Fruit fly (Drosophila melanogaster): ENCODE measurements around the gene Nup58.

DNA sequence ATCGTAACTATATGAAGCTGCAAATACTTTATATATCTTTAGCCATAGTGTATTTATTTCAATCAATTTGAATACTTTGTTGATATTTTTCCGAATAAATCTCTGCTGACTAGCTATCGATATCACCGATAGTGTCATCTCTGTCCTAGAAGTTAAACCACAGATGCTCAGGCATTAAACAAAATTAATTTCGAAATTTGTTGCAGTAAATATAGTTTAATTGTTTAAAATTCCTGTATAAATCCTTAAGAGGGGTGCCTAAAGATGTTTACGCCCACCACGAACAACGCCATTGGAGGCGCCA is at the start of gene Nup58:
- TF ChIP-seq psq (optimal IDR thresholded peaks at IDR 0.05) (no peak), EcR (GFP tag; optimal IDR thresholded peaks at IDR 0.05) (no peak), CG8478 (optimal IDR thresholded peaks at IDR 0.05) (no peak)

Measured in whole organism.